Worm (Caenorhabditis elegans): ENCODE measurements around the gene srt-45.

DNA sequence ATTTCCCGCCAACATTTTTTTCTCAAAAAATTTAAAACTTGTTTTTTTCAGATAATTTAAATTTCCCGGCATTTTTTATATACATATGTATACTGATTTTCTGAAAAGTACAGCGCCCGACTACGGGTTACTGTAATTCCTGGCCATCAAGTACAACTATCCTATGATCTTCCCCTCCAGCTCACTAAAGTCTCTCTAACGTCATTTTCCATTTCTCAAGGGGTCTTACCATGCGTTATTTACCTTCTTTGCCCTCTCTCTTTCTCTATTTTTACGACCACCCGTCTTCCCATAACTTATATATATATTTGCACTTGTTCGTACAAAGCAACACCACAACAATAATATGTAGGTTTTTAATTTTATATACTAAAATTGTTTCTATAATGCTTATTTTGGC is 27.7 kb upstream of the srt-45 start, which contains the start of gene W04E12.9:
- TF ChIP-seq unc-39 (tag; optimal IDR thresholded peaks at IDR 0.05) (no peak), nhr-237 (tag; optimal IDR thresholded peaks at IDR 0.05) (no peak), unc-62 (GFP tag; optimal IDR thresholded peaks at IDR 0.05) (no peak), ztf-11 (tag; optimal IDR thresholded peaks at IDR 0.05) (no peak), pha-4 (tag; optimal IDR thresholded peaks at IDR 0.05) (no peak), ceh-83 (GFP tag; optimal IDR thresholded peaks at IDR 0.05) (no peak), nhr-28 (tag; optimal IDR thresholded peaks at IDR 0.05) (no peak), snpc-4 (tag; optimal IDR thresholded peaks at IDR 0.05) (no peak)
